Worm (Caenorhabditis elegans) whole organism, L4/young adult: ENCODE results near the gene dpy-11.

Experiments used
- W03F9.2 ChIP-seq: fragments of 150-350 bp; optimal IDR thresholded peaks from 2 replicates; lab custom pipeline; 2014; ENCODE audit warnings: missing biosample characterization, missing genetic modification characterization
- dao-5 ChIP-seq: sonication (generic microtip); optimal IDR thresholded peaks from 2 replicates; lab custom pipeline; 2016; ENCODE audit warnings: missing genotype, missing genetic modification characterization, moderate library complexity, missing compliant biosample characterization
- him-1 ChIP-seq: sonication (generic microtip); optimal IDR thresholded peaks from 2 replicates; lab custom pipeline; 2016; ENCODE audit warnings: missing genotype, missing genetic modification reagents, missing genetic modification characterization, missing compliant biosample characterization

dpy-11 gene

ce11 chrV:6514887-6515324 lies at the start of gene dpy-11:
Gene dpy-11, minus strand, starts transcription at chrV:6515240.
- TF ChIP-seq dao-5 (tag; lab: Kevin White, UChicago) (no peak), W03F9.2 (tag; lab: Kevin White, UChicago) (peak; percentile 18), him-1 (tag; lab: Kevin White, UChicago) (no peak)

- TF ChIP-seq him-1 (tag; lab: Kevin White, UChicago) (no peak), W03F9.2 (tag; lab: Kevin White, UChicago) (no peak), dao-5 (tag; lab: Kevin White, UChicago) (no peak)
Measured at ce11 chrV:6561592-6561991, 46.6 kb upstream of the dpy-11 start, which contains the start of gene spp-19. Gene spp-19, minus strand, starts transcription at chrV:6561692.

ce11 chrV:6559585-6559984 lies 44.5 kb upstream of the dpy-11 start:
- peak; percentile 21 for TF ChIP-seq dao-5 (tag; lab: Kevin White, UChicago)
- no peak for TF ChIP-seq him-1 (tag; lab: Kevin White, UChicago)

ce11 chrV:6559105-6559504 lies 44.1 kb upstream of the dpy-11 start, which contains the start of gene spp-26:
Gene spp-26, minus strand, starts transcription at chrV:6559205.
- TF ChIP-seq W03F9.2 (tag; lab: Kevin White, UChicago) (no peak), him-1 (tag; lab: Kevin White, UChicago) (no peak), dao-5 (tag; lab: Kevin White, UChicago) (no peak)

- no peak for TF ChIP-seq W03F9.2 (tag; lab: Kevin White, UChicago)
- no peak for TF ChIP-seq him-1 (tag; lab: Kevin White, UChicago)
- no peak for TF ChIP-seq dao-5 (tag; lab: Kevin White, UChicago)
Measured at ce11 chrV:6558103-6558502, 43.1 kb upstream of the dpy-11 start, which contains the start of gene spp-20. Gene spp-20, minus strand, starts transcription at chrV:6558203.

ce11 chrV:6557035-6557434 lies 42.0 kb upstream of the dpy-11 start, which contains the start of gene spp-27:
Gene spp-27, minus strand, starts transcription at chrV:6557135.
- TF ChIP-seq W03F9.2 (tag; lab: Kevin White, UChicago) (no peak), him-1 (tag; lab: Kevin White, UChicago) (no peak), dao-5 (tag; lab: Kevin White, UChicago) (no peak)

- TF ChIP-seq dao-5 (tag; lab: Kevin White, UChicago), result no peak
- no peak for TF ChIP-seq him-1 (tag; lab: Kevin White, UChicago)
Measured at ce11 chrV:6554308-6554707, 39.3 kb upstream of the dpy-11 start, which contains the start of gene K04A8.19. Gene K04A8.19, minus strand, starts transcription at chrV:6554408.

ce11 chrV:6551707-6552390 lies 36.8 kb upstream of the dpy-11 start, which contains the start of gene twk-10:
Gene twk-10, plus strand, starts transcription at chrV:6552340.
- TF ChIP-seq W03F9.2 (tag; lab: Kevin White, UChicago), result no peak
- peak; percentile 26 for TF ChIP-seq dao-5 (tag; lab: Kevin White, UChicago)

- TF ChIP-seq W03F9.2 (tag; lab: Kevin White, UChicago), result no peak
- TF ChIP-seq dao-5 (tag; lab: Kevin White, UChicago), result no peak
- no peak for TF ChIP-seq him-1 (tag; lab: Kevin White, UChicago)
Measured at ce11 chrV:6549871-6550270, 34.8 kb upstream of the dpy-11 start, which contains the start of gene lipl-4. Gene lipl-4, plus strand, starts transcription at chrV:6550171.

- TF ChIP-seq him-1 (tag; lab: Kevin White, UChicago) (no peak), dao-5 (tag; lab: Kevin White, UChicago) (no peak), W03F9.2 (tag; lab: Kevin White, UChicago) (no peak)
Measured at ce11 chrV:6549148-6549547, 34.1 kb upstream of the dpy-11 start, which contains the start of gene K04A8.20. Gene K04A8.20, plus strand, starts transcription at chrV:6549448.

- TF ChIP-seq W03F9.2 (tag; lab: Kevin White, UChicago) (no peak), dao-5 (tag; lab: Kevin White, UChicago) (no peak), him-1 (tag; lab: Kevin White, UChicago) (no peak)
Measured at ce11 chrV:6548309-6548708, 33.3 kb upstream of the dpy-11 start.

ce11 chrV:6546450-6547171 lies 31.6 kb upstream of the dpy-11 start, which contains the start of gene dre-1:
Gene dre-1, minus strand, starts transcription at chrV:6546500.
- TF ChIP-seq W03F9.2 (tag; lab: Kevin White, UChicago) (no peak), dao-5 (tag; lab: Kevin White, UChicago) (no peak), him-1 (tag; lab: Kevin White, UChicago) (no peak)

ce11 chrV:6544999-6545398 lies 30.0 kb upstream of the dpy-11 start:
- no peak for TF ChIP-seq him-1 (tag; lab: Kevin White, UChicago)
- no peak for TF ChIP-seq W03F9.2 (tag; lab: Kevin White, UChicago)
- TF ChIP-seq dao-5 (tag; lab: Kevin White, UChicago), result no peak
